Fruit fly (Drosophila melanogaster) whole organism, embryonic: Measurements from ENCODE around the gene CG4537.

ENCODE experiments used
- CG10321 ChIP-seq: fragments of 200-800 bp; sonication (Bioruptor generic); IDR thresholded peaks from 2 replicates; pipeline ENCODE4 v1.3.6; 2022; ENCODE audit warnings: missing biosample characterization, missing genetic modification characterization
- CG10565 ChIP-seq: fragments of 200-800 bp; sonication (Bioruptor generic); optimal IDR thresholded peaks from 3 replicates; lab custom pipeline; 2016; ENCODE audit warnings: missing biosample characterization, mild to moderate bottlenecking, missing genetic modification characterization
- CG13894 ChIP-seq: fragments of 200-800 bp; sonication (Bioruptor generic); optimal IDR thresholded peaks from 3 replicates; lab custom pipeline; 2018; ENCODE audit warnings: missing biosample characterization, mild to moderate bottlenecking, missing genetic modification characterization, moderate library complexity
- CG16863 ChIP-seq: fragments of 200-800 bp; sonication (Bioruptor generic); optimal IDR thresholded peaks from 3 replicates; lab custom pipeline; 2016; ENCODE audit warnings: missing biosample characterization, missing genetic modification characterization
- CG17802 ChIP-seq: fragments of 200-800 bp; sonication (Bioruptor generic); optimal IDR thresholded peaks from 2 replicates; lab custom pipeline; 2018; ENCODE audit warnings: missing biosample characterization, mild to moderate bottlenecking, missing genetic modification characterization, moderate library complexity
- CG17912 ChIP-seq: fragments of 200-800 bp; sonication (Bioruptor generic); optimal IDR thresholded peaks from 2 replicates; lab custom pipeline; 2018; ENCODE audit warnings: missing biosample characterization, mild to moderate bottlenecking, missing genetic modification characterization
- CG18764 ChIP-seq: fragments of 200-800 bp; sonication (Bioruptor generic); optimal IDR thresholded peaks from 3 replicates; lab custom pipeline; 2016; ENCODE audit warnings: missing biosample characterization, missing genetic modification characterization
- CG6765 ChIP-seq: fragments of 200-800 bp; sonication (Bioruptor generic); optimal IDR thresholded peaks from 3 replicates; lab custom pipeline; 2017; ENCODE audit warnings: missing biosample characterization, mild to moderate bottlenecking, missing genetic modification characterization
- CG7745 ChIP-seq: fragments of 200-800 bp; sonication (Bioruptor generic); optimal IDR thresholded peaks from 2 replicates; lab custom pipeline; 2018; ENCODE audit warnings: missing biosample characterization, mild to moderate bottlenecking, missing genetic modification characterization, moderate library complexity
- CG8359 ChIP-seq: fragments of 200-800 bp; sonication (Bioruptor generic); optimal IDR thresholded peaks from 2 replicates; lab custom pipeline; 2017; ENCODE audit warnings: missing biosample characterization, mild to moderate bottlenecking, missing genetic modification characterization, borderline replicate concordance
- CG8765 ChIP-seq: fragments of 200-800 bp; sonication (Bioruptor generic); IDR thresholded peaks from 2 replicates; pipeline ENCODE4 v1.3.6; 2022; ENCODE audit warnings: missing biosample characterization, missing genetic modification characterization
- CG9817 ChIP-seq: fragments of 200-800 bp; sonication (Bioruptor generic); optimal IDR thresholded peaks from 2 replicates; lab custom pipeline; 2018; ENCODE audit warnings: missing biosample characterization, mild to moderate bottlenecking, missing genetic modification characterization, moderate library complexity
- Chrac-16 ChIP-seq: fragments of 200-800 bp; sonication (Bioruptor generic); optimal IDR thresholded peaks from 3 replicates; lab custom pipeline; 2016; ENCODE audit warnings: missing biosample characterization, missing genetic modification characterization
- CkIIα-i1 ChIP-seq: fragments of 200-800 bp; sonication (Bioruptor generic); IDR thresholded peaks from 2 replicates; pipeline ENCODE4 v1.3.6; 2022; ENCODE audit warnings: missing biosample characterization, missing genetic modification characterization
- CoRest ChIP-seq: fragments of 200-800 bp; sonication (Bioruptor generic); optimal IDR thresholded peaks from 3 replicates; lab custom pipeline; 2018; ENCODE audit warnings: missing biosample characterization, mild to moderate bottlenecking, missing genetic modification characterization, moderate library complexity
- D19B ChIP-seq: fragments of 200-800 bp; sonication (Bioruptor generic); optimal IDR thresholded peaks from 2 replicates; lab custom pipeline; 2017; ENCODE audit warnings: missing biosample characterization, mild to moderate bottlenecking, missing genetic modification characterization
- Doc2 ChIP-seq: fragments of 200-800 bp; sonication (Bioruptor generic); IDR thresholded peaks from 2 replicates; pipeline ENCODE4 v1.3.6; 2022; ENCODE audit warnings: missing biosample characterization, missing genetic modification characterization
- ERR ChIP-seq: fragments of 200-800 bp; sonication (Bioruptor generic); optimal IDR thresholded peaks from 2 replicates; lab custom pipeline; 2016; ENCODE audit warnings: missing biosample characterization, missing genetic modification characterization
- Lim3 ChIP-seq: fragments of 200-800 bp; sonication (Bioruptor generic); IDR thresholded peaks from 2 replicates; pipeline ENCODE4 v1.3.6; 2022; ENCODE audit warnings: missing biosample characterization, missing genetic modification characterization
- MBD-R2 ChIP-seq: fragments of 200-800 bp; sonication (Bioruptor generic); IDR thresholded peaks from 2 replicates; pipeline ENCODE4 v1.3.6; 2022; ENCODE audit warnings: missing biosample characterization, missing genetic modification characterization
- Opbp ChIP-seq: fragments of 200-800 bp; sonication (Bioruptor generic); IDR thresholded peaks from 3 replicates; pipeline ENCODE4 v1.3.6; 2022; ENCODE audit warnings: missing biosample characterization, missing genetic modification characterization; ENCODE audit not compliant: partially characterized antibody
- Optix ChIP-seq: fragments of 200-800 bp; sonication (Bioruptor generic); IDR thresholded peaks from 3 replicates; pipeline ENCODE4 v1.3.6; 2022; ENCODE audit warnings: missing biosample characterization, missing genetic modification characterization
- Ravus ChIP-seq: fragments of 200-800 bp; sonication (Bioruptor generic); IDR thresholded peaks from 2 replicates; pipeline ENCODE4 v1.3.6; 2022; ENCODE audit warnings: missing biosample characterization, missing genetic modification characterization
- Scr ChIP-seq: fragments of 200-800 bp; sonication (Bioruptor generic); IDR thresholded peaks from 2 replicates; pipeline ENCODE4 v1.3.6; 2022; ENCODE audit warnings: missing biosample characterization, missing genetic modification characterization; ENCODE audit not compliant: partially characterized antibody
- Side ChIP-seq: fragments of 200-800 bp; sonication (Bioruptor generic); optimal IDR thresholded peaks from 2 replicates; lab custom pipeline; 2016; ENCODE audit warnings: missing biosample characterization, missing genetic modification characterization
- Stat92E ChIP-seq, 3 experiments: fragments of >200 bp in 2 of 3; fragments of 200-800 bp in 1 of 3; sonication (Bioruptor generic) in 1 of 3; optimal IDR thresholded peaks; 2 replicates each; lab custom pipeline; 2017 to 2019; ENCODE audit warnings: missing biosample characterization in 3 of 3, missing genetic modification characterization in 3 of 3, mild to moderate bottlenecking in 1 of 3, moderate library complexity in 1 of 3
- Tbp ChIP-seq: fragments of >200 bp; optimal IDR thresholded peaks from 2 replicates; lab custom pipeline; 2018; ENCODE audit warnings: missing biosample characterization, missing genetic modification characterization
- abd-A ChIP-seq: fragments of 200-800 bp; sonication (Bioruptor generic); optimal IDR thresholded peaks from 3 replicates; lab custom pipeline; 2019; ENCODE audit warnings: missing biosample characterization, mild to moderate bottlenecking, missing genetic modification characterization, moderate library complexity
- aop ChIP-seq: fragments of 200-800 bp; sonication (Bioruptor generic); IDR thresholded peaks from 2 replicates; pipeline ENCODE4 v1.3.6; 2022; ENCODE audit warnings: missing biosample characterization, missing genetic modification characterization
- bab2 ChIP-seq: fragments of 200-800 bp; sonication (Bioruptor generic); optimal IDR thresholded peaks from 2 replicates; lab custom pipeline; 2016; ENCODE audit warnings: missing biosample characterization, missing genetic modification characterization
- bcd ChIP-seq: fragments of 200-800 bp; sonication (Bioruptor generic); optimal IDR thresholded peaks from 2 replicates; lab custom pipeline; 2017; ENCODE audit warnings: missing biosample characterization, mild to moderate bottlenecking, missing genetic modification characterization
- caup ChIP-seq: fragments of 200-800 bp; sonication (Bioruptor generic); optimal IDR thresholded peaks from 3 replicates; lab custom pipeline; 2017; ENCODE audit warnings: missing biosample characterization, mild to moderate bottlenecking, missing genetic modification characterization, moderate library complexity; ENCODE audit not compliant: severe bottlenecking
- dati ChIP-seq: fragments of 200-800 bp; sonication (Bioruptor generic); IDR thresholded peaks from 2 replicates; pipeline ENCODE4 v1.3.6; 2022; ENCODE audit warnings: missing biosample characterization, missing genetic modification characterization
- dmrt99B ChIP-seq: fragments of 200-800 bp; sonication (Bioruptor generic); optimal IDR thresholded peaks from 2 replicates; lab custom pipeline; 2018; ENCODE audit warnings: missing biosample characterization, mild to moderate bottlenecking, missing genetic modification characterization, moderate library complexity
- exex ChIP-seq: fragments of 200-800 bp; sonication (Bioruptor generic); optimal IDR thresholded peaks from 4 replicates; lab custom pipeline; 2018; ENCODE audit warnings: missing biosample characterization, mild to moderate bottlenecking, missing genetic modification characterization, moderate library complexity
- fru ChIP-seq: fragments of >200 bp; optimal IDR thresholded peaks from 2 replicates; lab custom pipeline; 2017
- her ChIP-seq: fragments of 200-800 bp; sonication (Bioruptor generic); optimal IDR thresholded peaks from 2 replicates; lab custom pipeline; 2016; ENCODE audit warnings: missing biosample characterization, missing genetic modification characterization
- lmd ChIP-seq: fragments of 200-800 bp; sonication (Bioruptor generic); IDR thresholded peaks from 2 replicates; pipeline ENCODE4 v1.3.6; 2022; ENCODE audit warnings: missing biosample characterization, missing genetic modification characterization
- lov ChIP-seq, 2 experiments: fragments of 200-800 bp in 1 of 2; fragments of >200 bp in 1 of 2; sonication (Bioruptor generic) in 1 of 2; IDR thresholded peaks in 1 of 2; optimal IDR thresholded peaks in 1 of 2; 2 replicates in 1 of 2; 3 replicates in 1 of 2; pipeline versions ENCODE4 v1.3.6 to Lab custom; 2017 to 2022; ENCODE audit warnings: missing biosample characterization in 1 of 2, missing genetic modification characterization in 1 of 2
- nau ChIP-seq: fragments of 200-800 bp; sonication (Bioruptor generic); optimal IDR thresholded peaks from 3 replicates; lab custom pipeline; 2017; ENCODE audit warnings: missing biosample characterization, mild to moderate bottlenecking, missing genetic modification characterization, missing genetic modification reagents
- otp ChIP-seq: fragments of 200-800 bp; sonication (Bioruptor generic); IDR thresholded peaks from 3 replicates; pipeline ENCODE4, ENCODE4 v1.3.6; 2022; ENCODE audit warnings: missing biosample characterization, missing genetic modification characterization
- run ChIP-seq: fragments of 200-800 bp; sonication (Bioruptor generic); optimal IDR thresholded peaks from 3 replicates; lab custom pipeline; 2018; ENCODE audit warnings: missing biosample characterization, mild to moderate bottlenecking, missing genetic modification characterization
- salm ChIP-seq: fragments of 200-800 bp; sonication (Bioruptor generic); optimal IDR thresholded peaks from 2 replicates; lab custom pipeline; 2018; ENCODE audit warnings: missing biosample characterization, mild to moderate bottlenecking, missing genetic modification characterization
- seq ChIP-seq: fragments of 200-800 bp; sonication (Bioruptor generic); IDR thresholded peaks from 2 replicates; pipeline ENCODE4 v1.3.6; 2022; ENCODE audit warnings: missing biosample characterization, missing genetic modification characterization
- sna ChIP-seq: fragments of 200-800 bp; sonication (Bioruptor generic); IDR thresholded peaks from 2 replicates; pipeline ENCODE4 v1.3.6; 2022; ENCODE audit warnings: missing biosample characterization, missing genetic modification characterization; ENCODE audit not compliant: partially characterized antibody
- so ChIP-seq: fragments of 200-800 bp; sonication (Bioruptor generic); IDR thresholded peaks from 3 replicates; pipeline ENCODE4 v1.3.6; 2022; ENCODE audit warnings: missing biosample characterization, missing genetic modification characterization
- vfl ChIP-seq: fragments of 200-800 bp; sonication (Bioruptor generic); optimal IDR thresholded peaks from 2 replicates; lab custom pipeline; 2016; ENCODE audit warnings: missing biosample characterization, missing genetic modification characterization
- zf30C ChIP-seq: fragments of 200-800 bp; sonication (Bioruptor generic); optimal IDR thresholded peaks from 3 replicates; lab custom pipeline; 2018; ENCODE audit warnings: missing biosample characterization, mild to moderate bottlenecking, missing genetic modification characterization

The CG4537 gene

dm6 chr2L:9918020-9918959 lies 27.6 kb downstream of the CG4537 start, which contains the start of the genes CG5885 and CG4598 (continued):
- TF ChIP-seq CkIIα-i1 (GFP tag; lab: Robert Waterston, UW), result no peak
- no peak for TF ChIP-seq CG10565 (GFP tag; lab: Kevin White, UChicago)
- TF ChIP-seq CG8765 (GFP tag; lab: Robert Waterston, UW), result no peak; the same call in 1 of the 2 replicates
- peak; percentile 89 for TF ChIP-seq Opbp (GFP tag; lab: Robert Waterston, UW)
- TF ChIP-seq vfl (GFP tag; lab: Kevin White, UChicago), result peak; percentile 40
- peak; percentile 37 for TF ChIP-seq bcd (GFP tag; lab: Kevin White, UChicago)
- TF ChIP-seq so (GFP tag; lab: Robert Waterston, UW), result peak; percentile 44; the same call in 1 of the 3 replicates
- no peak for TF ChIP-seq seq
- no peak for TF ChIP-seq ERR
- no peak for TF ChIP-seq zf30C (GFP tag; lab: Kevin White, UChicago)
- TF ChIP-seq caup (GFP tag; lab: Kevin White, UChicago), result peak; percentile 59
- no peak for TF ChIP-seq lov (optimal IDR thresholded peaks at IDR 0.05; lab: Kevin White, UChicago)
- TF ChIP-seq lov (GFP tag; IDR thresholded peaks at IDR 0.05; lab: Robert Waterston, UW), result no peak
- peak; percentile 71 for TF ChIP-seq CG18764
- peak; percentile 37 for TF ChIP-seq bab2 (GFP tag; lab: Kevin White, UChicago)
- peak; percentile 46 for TF ChIP-seq CG17912 (GFP tag; lab: Kevin White, UChicago)
- TF ChIP-seq Chrac-16 (GFP tag; lab: Kevin White, UChicago), result peak; percentile 70
- TF ChIP-seq Ravus (GFP tag; lab: Robert Waterston, UW), result peak; percentile 31
- no peak for TF ChIP-seq CG10321 (GFP tag; lab: Robert Waterston, UW)
- TF ChIP-seq CoRest, result peak; percentile 79
- TF ChIP-seq nau (GFP tag; lab: Kevin White, UChicago), result no peak
- TF ChIP-seq lmd (GFP tag; lab: Robert Waterston, UW), result peak; percentile 60; the same call in 1 of the 2 replicates
- TF ChIP-seq run (tag; lab: Kevin White, UChicago), result peak; percentile 17
- no peak for TF ChIP-seq fru (lab: Kevin White, UChicago)
- no peak for TF ChIP-seq salm (tag; lab: Kevin White, UChicago)
- TF ChIP-seq Scr (GFP tag; lab: Robert Waterston, UW), result peak; percentile 75
- TF ChIP-seq CG8359, result no peak
- TF ChIP-seq dmrt99B (tag; lab: Kevin White, UChicago), result peak; percentile 65
- TF ChIP-seq exex, result peak; percentile 44
- no peak for TF ChIP-seq CG7745 (tag; lab: Kevin White, UChicago)
- TF ChIP-seq Lim3 (GFP tag; lab: Robert Waterston, UW), result no peak
- peak; percentile 66 for TF ChIP-seq MBD-R2 (GFP tag; lab: Robert Waterston, UW)
- TF ChIP-seq Doc2 (GFP tag; lab: Robert Waterston, UW), result no peak
- TF ChIP-seq CG17802 (tag; lab: Kevin White, UChicago), result no peak
- TF ChIP-seq Optix (GFP tag; lab: Robert Waterston, UW), result peak; percentile 19; the same call in 1 of the 3 replicates
- no peak for TF ChIP-seq her
- TF ChIP-seq aop (GFP tag; lab: Robert Waterston, UW), result no peak
- TF ChIP-seq CG13894, result peak; percentile 53
- no peak for TF ChIP-seq sna (GFP tag; lab: Robert Waterston, UW)
- TF ChIP-seq CG16863 (GFP tag; lab: Kevin White, UChicago), result peak; percentile 27
- TF ChIP-seq CG6765 (GFP tag; lab: Kevin White, UChicago), result peak; percentile 36
- TF ChIP-seq CG9817 (tag; lab: Kevin White, UChicago), result peak; percentile 34
- no peak for TF ChIP-seq abd-A (tag; lab: Kevin White, UChicago)
- peak; percentile 42; the same call in 2 of the 3 replicates for TF ChIP-seq otp
- TF ChIP-seq Stat92E (GFP tag; optimal IDR thresholded peaks at IDR 0.05; lab: Kevin White, UChicago), result peak in 1 of 3 experiments; percentile 52
- TF ChIP-seq dati, result no peak
- no peak for TF ChIP-seq Side (GFP tag; lab: Kevin White, UChicago)
- TF ChIP-seq D19B (GFP tag; lab: Kevin White, UChicago), result peak; percentile 13
- TF ChIP-seq Tbp (GFP tag; lab: Kevin White, UChicago), result no peak
